Fruit fly (Drosophila melanogaster) whole organism, adult: Measurements from ENCODE around the gene foxo.

Experiments used
- CG11617 ChIP-seq: fragments of 200-800 bp; sonication (Bioruptor generic); optimal IDR thresholded peaks from 2 replicates; lab custom pipeline; 2017; ENCODE audit warnings: mild to moderate bottlenecking, missing biosample characterization, missing genetic modification reagents, missing genetic modification characterization
- CG12768 ChIP-seq: fragments of 200-800 bp; sonication (Bioruptor generic); optimal IDR thresholded peaks from 2 replicates; lab custom pipeline; 2017; ENCODE audit warnings: missing biosample characterization, missing genetic modification characterization, mild to moderate bottlenecking, moderate library complexity, missing genetic modification reagents
- CG14711 ChIP-seq: fragments of 200-800 bp; sonication (Bioruptor generic); optimal IDR thresholded peaks from 2 replicates; lab custom pipeline; 2018; ENCODE audit warnings: missing biosample characterization, mild to moderate bottlenecking, missing genetic modification characterization, moderate library complexity
- CG1620 ChIP-seq: fragments of 200-800 bp; sonication (Bioruptor generic); optimal IDR thresholded peaks from 2 replicates; lab custom pipeline; 2016; ENCODE audit warnings: missing biosample characterization, missing genetic modification characterization
- CG33017 ChIP-seq: fragments of 200-800 bp; sonication (Bioruptor generic); optimal IDR thresholded peaks from 2 replicates; lab custom pipeline; 2018; ENCODE audit warnings: missing biosample characterization, mild to moderate bottlenecking, missing genetic modification characterization, moderate library complexity
- CG5204 ChIP-seq: fragments of 200-800 bp; sonication (Bioruptor generic); optimal IDR thresholded peaks from 2 replicates; lab custom pipeline; 2016; ENCODE audit warnings: missing biosample characterization, missing genetic modification characterization
- CG7045 ChIP-seq: fragments of 200-800 bp; sonication (Bioruptor generic); optimal IDR thresholded peaks from 2 replicates; lab custom pipeline; 2017; ENCODE audit warnings: missing biosample characterization, mild to moderate bottlenecking, missing genetic modification characterization
- CG7101 ChIP-seq: fragments of 200-800 bp; sonication (Bioruptor generic); optimal IDR thresholded peaks from 2 replicates; lab custom pipeline; 2018; ENCODE audit warnings: missing biosample characterization, mild to moderate bottlenecking, missing genetic modification characterization, moderate library complexity
- Clk ChIP-seq: fragments of 200-800 bp; sonication (Bioruptor generic); optimal IDR thresholded peaks from 2 replicates; lab custom pipeline; 2017; ENCODE audit warnings: missing biosample characterization, missing genetic modification characterization
- Crg-1 ChIP-seq: fragments of 200-800 bp; sonication (Bioruptor generic); optimal IDR thresholded peaks from 2 replicates; lab custom pipeline; 2016; ENCODE audit warnings: missing biosample characterization, missing genetic modification characterization
- Hr96 ChIP-seq: fragments of 200-800 bp; sonication (Bioruptor generic); optimal IDR thresholded peaks from 2 replicates; lab custom pipeline; 2016; ENCODE audit warnings: missing biosample characterization, missing genetic modification characterization
- Mnt ChIP-seq: fragments of 200-800 bp; sonication (Bioruptor generic); optimal IDR thresholded peaks from 2 replicates; lab custom pipeline; 2016; ENCODE audit warnings: missing biosample characterization, mild to moderate bottlenecking, missing genetic modification characterization
- bab1 ChIP-seq: fragments of 200-800 bp; sonication (Bioruptor generic); optimal IDR thresholded peaks from 3 replicates; lab custom pipeline; 2019; ENCODE audit warnings: missing biosample characterization, mild to moderate bottlenecking, missing genetic modification characterization, moderate library complexity
- cic ChIP-seq: fragments of 200-800 bp; sonication (Bioruptor generic); optimal IDR thresholded peaks from 2 replicates; lab custom pipeline; 2017; ENCODE audit warnings: missing biosample characterization, mild to moderate bottlenecking, missing genetic modification characterization, moderate library complexity
- cnc ChIP-seq, 2 experiments: fragments of >200 bp; optimal IDR thresholded peaks; 2 replicates each; lab custom pipeline; 2017
- kay ChIP-seq: fragments of 200-800 bp; sonication (Bioruptor generic); peaks from one replicate; lab custom pipeline; 2016; ENCODE audit warnings: missing biosample characterization, missing genetic modification characterization, borderline replicate concordance
- ovo ChIP-seq: fragments of 200-800 bp; sonication (Bioruptor generic); optimal IDR thresholded peaks from 2 replicates; lab custom pipeline; 2016; ENCODE audit warnings: missing biosample characterization, missing genetic modification characterization
- pad ChIP-seq: fragments of 200-800 bp; sonication (Bioruptor generic); optimal IDR thresholded peaks from 3 replicates; lab custom pipeline; 2017; ENCODE audit warnings: missing biosample characterization, missing genetic modification characterization, mild to moderate bottlenecking, moderate library complexity, missing genetic modification reagents
- tj ChIP-seq: fragments of 200-800 bp; sonication (Bioruptor generic); optimal IDR thresholded peaks from 3 replicates; lab custom pipeline; 2017; ENCODE audit warnings: missing biosample characterization, mild to moderate bottlenecking, missing genetic modification characterization, moderate library complexity
- toe ChIP-seq: fragments of 200-800 bp; sonication (Bioruptor generic); optimal IDR thresholded peaks from 2 replicates; lab custom pipeline; 2016; ENCODE audit warnings: missing biosample characterization, missing genetic modification characterization

Gene foxo

DNA sequence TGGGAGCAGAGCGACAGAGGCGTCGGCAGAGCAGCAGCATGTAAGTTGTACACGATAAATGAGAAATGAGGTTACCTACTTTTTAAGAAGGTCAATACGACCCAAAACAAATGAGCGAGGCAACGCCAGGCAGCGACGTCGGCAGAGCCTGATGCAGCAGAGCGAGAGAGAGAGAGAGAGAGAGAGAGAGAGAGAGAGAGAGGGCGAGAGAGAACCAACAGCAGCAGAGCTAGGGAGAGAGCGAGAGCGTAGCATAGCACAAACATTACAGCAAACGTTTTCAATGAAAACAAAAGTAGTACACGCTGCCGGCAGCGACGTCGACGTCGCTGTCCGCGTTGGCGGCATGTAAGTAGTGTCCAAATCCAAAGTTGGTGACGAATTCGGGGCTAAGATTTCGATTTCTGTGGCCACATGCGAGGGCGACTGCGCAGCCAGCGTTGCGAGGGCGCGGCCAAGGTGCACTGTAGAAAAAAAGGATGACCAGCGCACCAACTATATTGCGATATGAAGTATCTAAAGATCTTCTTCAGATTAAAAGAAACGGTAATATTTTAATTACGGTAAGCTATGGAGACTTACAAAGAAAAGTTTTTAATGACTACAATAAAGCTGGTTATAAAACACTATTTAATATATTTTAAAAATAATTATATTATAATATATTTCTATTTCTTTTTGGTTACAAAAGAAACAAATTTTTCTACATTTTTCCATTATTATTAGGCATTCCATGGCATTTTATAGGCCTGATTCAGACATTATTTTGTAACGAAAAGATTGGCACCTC is 38.9 kb upstream of the foxo start:
- TF ChIP-seq cic (GFP tag; lab: Kevin White, UChicago): no peak
- peak; percentile 20 for TF ChIP-seq Hr96
- TF ChIP-seq CG1620 (GFP tag; lab: Kevin White, UChicago): peak; percentile 26
- peak; percentile 75 for TF ChIP-seq Clk (GFP tag; lab: Kevin White, UChicago)
- TF ChIP-seq CG12768 (GFP tag; lab: Kevin White, UChicago): peak; percentile 43
- peak; percentile 43 for TF ChIP-seq CG7045 (GFP tag; lab: Kevin White, UChicago)
- no peak for TF ChIP-seq tj (GFP tag; lab: Kevin White, UChicago)
- TF ChIP-seq kay (GFP tag; lab: Kevin White, UChicago): no peak
- peak; percentile 67 for TF ChIP-seq Mnt
- no peak for TF ChIP-seq CG5204 (GFP tag; lab: Kevin White, UChicago)
- peak; percentile 17 for TF ChIP-seq pad
- TF ChIP-seq CG11617: peak; percentile 38
- TF ChIP-seq toe: peak; percentile 15
- peak; percentile 16 for TF ChIP-seq Crg-1 (GFP tag; lab: Kevin White, UChicago)

- TF ChIP-seq CG1620 (GFP tag; lab: Kevin White, UChicago): no peak
- TF ChIP-seq CG7101 (tag; lab: Kevin White, UChicago): no peak
- TF ChIP-seq toe: no peak
- TF ChIP-seq ovo (GFP tag; lab: Kevin White, UChicago): no peak
- no peak for TF ChIP-seq CG5204 (GFP tag; lab: Kevin White, UChicago)
- no peak for TF ChIP-seq CG14711 (tag; lab: Kevin White, UChicago)
- TF ChIP-seq kay (GFP tag; lab: Kevin White, UChicago): no peak
- no peak for TF ChIP-seq Clk (GFP tag; lab: Kevin White, UChicago)
- TF ChIP-seq Mnt: no peak
- TF ChIP-seq CG12768 (GFP tag; lab: Kevin White, UChicago): no peak
- no peak for TF ChIP-seq bab1 (GFP tag; lab: Kevin White, UChicago)
- TF ChIP-seq CG7045 (GFP tag; lab: Kevin White, UChicago): no peak
- TF ChIP-seq CG11617: no peak
- TF ChIP-seq cic (GFP tag; lab: Kevin White, UChicago): no peak
- no peak for TF ChIP-seq Hr96
- TF ChIP-seq tj (GFP tag; lab: Kevin White, UChicago): no peak
- TF ChIP-seq CG33017 (tag; lab: Kevin White, UChicago): no peak
- no peak for TF ChIP-seq pad
- TF ChIP-seq cnc (optimal IDR thresholded peaks at IDR 0.05; lab: Kevin White, UChicago): no peak
- TF ChIP-seq Crg-1 (GFP tag; lab: Kevin White, UChicago): no peak
Observed at dm6 chr3R:14018430-14018786, 38.3 kb upstream of the foxo start.

dm6 chr3R:14019407-14020050 is 37.2 kb upstream of the foxo start:
- TF ChIP-seq CG5204 (GFP tag; lab: Kevin White, UChicago) (no peak), cic (GFP tag; lab: Kevin White, UChicago) (peak; percentile 27)

dm6 chr3R:14020345-14021001 is 36.3 kb upstream of the foxo start:
- TF ChIP-seq Hr96 (no peak), CG14711 (tag; lab: Kevin White, UChicago) (no peak), kay (GFP tag; lab: Kevin White, UChicago) (peak; percentile 98), toe (peak; percentile 18), Clk (GFP tag; lab: Kevin White, UChicago) (peak; percentile 29), CG11617 (peak; percentile 34), CG12768 (GFP tag; lab: Kevin White, UChicago) (peak; percentile 86), cic (GFP tag; lab: Kevin White, UChicago) (peak; percentile 100), cnc (optimal IDR thresholded peaks at IDR 0.05; lab: Kevin White, UChicago) (no peak), CG5204 (GFP tag; lab: Kevin White, UChicago) (no peak), Mnt (peak; percentile 100), CG1620 (GFP tag; lab: Kevin White, UChicago) (no peak), tj (GFP tag; lab: Kevin White, UChicago) (peak; percentile 43), CG7101 (tag; lab: Kevin White, UChicago) (no peak), Crg-1 (GFP tag; lab: Kevin White, UChicago) (peak; percentile 11), CG33017 (tag; lab: Kevin White, UChicago) (peak; percentile 71), ovo (GFP tag; lab: Kevin White, UChicago) (peak; percentile 94), bab1 (GFP tag; lab: Kevin White, UChicago) (no peak), pad (no peak), CG7045 (GFP tag; lab: Kevin White, UChicago) (peak; percentile 37)

DNA sequence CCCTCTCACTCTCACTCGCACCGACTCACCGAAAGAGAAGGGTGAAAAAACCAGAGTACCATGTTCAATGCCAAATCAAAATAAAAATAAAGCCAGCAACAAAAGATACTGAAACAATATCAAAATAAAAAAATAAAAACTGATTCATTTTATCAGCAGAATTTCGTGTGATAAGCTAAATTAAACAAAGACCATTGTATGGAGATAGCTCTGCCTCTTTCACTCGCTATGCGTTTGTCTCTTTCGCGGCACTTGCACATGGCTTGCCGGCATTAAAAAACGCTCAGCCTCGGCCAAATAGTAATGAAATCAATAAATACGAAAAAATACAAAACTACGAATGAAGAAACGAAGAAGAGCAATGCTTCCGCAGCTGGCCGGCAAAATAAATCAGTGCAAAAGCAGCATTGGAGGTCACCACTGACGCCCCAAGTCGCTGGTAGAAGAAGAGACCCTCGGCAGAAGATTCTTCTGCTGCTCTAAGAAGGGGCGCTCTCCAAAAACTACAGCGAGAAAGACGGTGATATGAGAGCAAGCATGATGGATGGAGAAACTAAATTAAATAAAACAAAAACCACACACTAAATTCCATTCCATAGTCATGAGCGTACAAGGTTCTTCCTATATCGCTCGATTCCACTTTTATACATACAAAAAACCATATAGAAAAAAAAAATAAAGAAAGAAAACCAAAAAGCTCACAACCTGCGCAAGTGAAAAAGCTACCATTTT is 32.4 kb upstream of the foxo start:
- TF ChIP-seq Hr96 (no peak), kay (GFP tag; lab: Kevin White, UChicago) (peak; percentile 22), tj (GFP tag; lab: Kevin White, UChicago) (no peak)
